Worm (Caenorhabditis elegans) whole organism, L4/young adult: Measurements from ENCODE around the gene F46H5.4.
A peak's percentile ranks its signal among the peaks of the same experiment; 100 is the strongest.

Experiments used
- W03F9.2 ChIP-seq: fragments of 150-350 bp; optimal IDR thresholded peaks from 2 replicates; lab custom pipeline; 2014; ENCODE audit warnings: missing biosample characterization, missing genetic modification characterization
- dao-5 ChIP-seq: sonication (generic microtip); optimal IDR thresholded peaks from 2 replicates; lab custom pipeline; 2016; ENCODE audit warnings: missing genotype, missing genetic modification characterization, moderate library complexity, missing compliant biosample characterization
- him-1 ChIP-seq: sonication (generic microtip); optimal IDR thresholded peaks from 2 replicates; lab custom pipeline; 2016; ENCODE audit warnings: missing genotype, missing genetic modification reagents, missing genetic modification characterization, missing compliant biosample characterization

The F46H5.4 gene

DNA sequence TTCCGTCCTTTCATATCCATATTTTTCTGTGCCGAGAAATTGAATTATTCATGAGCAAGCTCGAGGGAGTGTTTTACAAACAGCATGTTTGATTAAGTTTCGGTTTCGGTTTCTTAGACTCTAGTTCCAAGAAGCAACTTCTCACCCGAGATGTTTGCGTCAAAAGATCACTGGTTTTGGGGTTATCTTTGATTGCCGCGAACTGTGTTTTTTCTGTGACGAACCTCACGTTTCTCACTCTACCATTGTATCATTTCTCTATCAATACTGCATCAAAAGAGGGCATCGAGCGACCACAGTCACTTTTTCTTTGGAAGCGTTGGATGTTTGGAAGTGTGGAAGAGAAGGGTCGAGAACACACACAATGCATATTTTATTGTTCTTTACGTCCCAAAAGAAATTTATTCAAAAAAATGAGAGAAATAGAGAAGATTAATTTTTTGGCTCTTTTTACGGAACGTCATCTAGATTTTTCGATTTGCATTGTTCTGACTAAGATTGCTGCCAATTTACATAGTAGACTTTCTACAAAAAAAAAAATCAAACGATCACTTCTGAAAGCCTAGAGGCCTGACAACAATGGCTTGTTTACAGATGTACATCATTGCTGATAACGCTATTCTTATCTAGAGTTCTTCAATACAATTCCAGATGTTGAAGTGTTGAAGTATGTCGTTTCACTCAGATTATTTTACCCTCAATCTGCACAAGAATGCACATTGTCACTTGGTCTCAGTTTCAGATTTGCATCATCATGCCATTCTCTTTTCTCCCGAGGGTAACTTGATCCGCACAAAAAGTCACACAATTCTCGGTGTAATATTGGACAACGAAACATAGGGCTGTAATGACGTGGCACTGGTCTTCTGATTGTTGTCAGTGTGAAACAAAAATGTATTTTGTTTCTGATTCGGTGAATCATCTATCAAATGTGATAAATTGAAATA is 21.0 kb downstream of the F46H5.4 start:
- no peak for TF ChIP-seq him-1 (tag; lab: Kevin White, UChicago)
- TF ChIP-seq W03F9.2 (tag; lab: Kevin White, UChicago): no peak
- no peak for TF ChIP-seq dao-5 (tag; lab: Kevin White, UChicago)

DNA sequence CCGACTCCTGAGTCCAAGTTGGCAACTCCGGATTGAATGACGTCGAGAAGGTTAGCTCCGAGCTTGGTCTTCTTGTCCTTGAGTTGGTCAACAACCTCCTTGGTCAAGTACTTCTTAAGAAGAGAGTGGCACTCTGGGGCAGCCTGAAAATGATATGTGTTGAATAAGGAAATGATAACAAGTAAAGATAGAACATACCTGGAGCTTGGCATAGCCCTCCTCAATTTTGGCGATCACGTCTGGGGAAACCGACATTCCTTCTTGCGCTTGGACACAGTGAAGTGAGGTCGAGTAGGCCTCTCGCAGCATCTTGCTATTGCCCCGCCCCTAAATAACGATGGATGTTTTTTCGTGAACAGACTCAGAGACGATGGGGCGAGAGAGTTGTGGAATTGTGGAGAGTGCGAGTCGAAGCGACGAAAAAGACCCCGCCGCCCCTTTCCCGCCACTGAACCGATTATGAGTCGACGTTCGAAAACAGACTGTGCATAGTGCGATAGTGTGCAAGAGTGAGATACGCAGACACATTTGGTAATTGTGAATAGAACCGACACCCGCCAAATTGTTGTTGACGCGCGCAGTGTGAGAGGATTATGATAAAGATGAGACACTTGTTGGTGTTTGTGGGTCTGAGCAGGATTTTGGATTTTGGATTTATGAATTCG is 22.1 kb downstream of the F46H5.4 start:
- no peak for TF ChIP-seq dao-5 (tag; lab: Kevin White, UChicago)
- peak; percentile 47 for TF ChIP-seq him-1 (tag; lab: Kevin White, UChicago)
- no peak for TF ChIP-seq W03F9.2 (tag; lab: Kevin White, UChicago)

DNA sequence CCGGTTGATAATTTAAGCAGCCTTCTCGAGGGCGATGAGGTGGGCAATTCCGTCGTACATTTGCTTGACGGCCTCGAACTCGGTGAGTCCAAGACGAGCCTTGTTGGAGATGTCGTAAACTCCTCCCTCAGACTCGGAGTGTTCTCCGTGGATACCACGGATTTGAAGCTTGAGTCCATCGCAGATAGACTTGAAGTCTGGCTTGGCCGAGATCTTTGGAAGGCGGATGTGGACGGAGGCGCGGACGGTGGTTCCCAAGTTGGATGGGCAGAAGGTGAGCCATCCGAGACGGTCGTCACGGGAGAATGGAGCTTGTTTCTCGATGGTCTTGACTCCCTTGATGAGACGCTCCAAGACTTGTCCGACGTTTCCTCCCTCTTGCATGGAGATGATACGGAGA is 23.5 kb downstream of the F46H5.4 start:
- TF ChIP-seq him-1 (tag; lab: Kevin White, UChicago) (no peak), dao-5 (tag; lab: Kevin White, UChicago) (no peak), W03F9.2 (tag; lab: Kevin White, UChicago) (no peak)

DNA sequence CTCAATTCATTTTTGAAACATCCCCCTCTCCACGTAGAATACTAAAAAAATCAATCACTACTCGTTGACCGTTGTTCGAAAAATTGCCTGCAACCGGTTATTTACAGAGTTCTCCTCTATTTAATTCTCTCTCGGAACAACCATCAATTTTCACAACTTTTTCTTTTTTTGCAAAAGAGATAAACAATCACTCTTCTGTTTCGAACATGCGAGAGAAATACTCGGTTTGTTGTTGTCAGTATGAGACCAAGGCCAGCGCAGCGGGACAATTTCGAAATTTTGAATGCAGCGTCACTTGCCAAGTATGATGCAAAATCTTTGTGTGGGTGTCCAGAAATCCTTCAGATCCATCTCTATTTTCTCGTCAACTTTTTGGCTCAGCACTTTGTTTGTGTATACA is 24.1 kb downstream of the F46H5.4 start:
- TF ChIP-seq W03F9.2 (tag; lab: Kevin White, UChicago) (no peak), dao-5 (tag; lab: Kevin White, UChicago) (no peak), him-1 (tag; lab: Kevin White, UChicago) (peak; percentile 6)

DNA sequence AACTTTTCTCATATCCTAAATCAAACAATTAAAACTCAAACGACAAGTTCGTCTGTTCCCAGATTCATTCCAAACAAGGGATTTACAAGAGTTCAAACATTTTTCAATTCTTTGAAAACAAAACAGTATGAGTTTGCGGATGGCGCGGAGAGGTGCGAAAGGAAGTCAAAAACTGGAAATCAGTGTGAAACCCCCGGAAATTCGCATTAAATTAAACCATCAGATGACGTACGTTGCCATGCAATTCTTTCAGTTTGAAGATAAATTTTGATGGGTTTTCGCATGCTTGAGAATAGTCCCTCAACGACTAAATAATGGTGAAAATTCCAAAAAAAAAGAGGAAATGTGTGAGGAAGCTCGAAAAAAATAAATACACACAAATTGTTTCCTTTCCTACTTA is 25.1 kb downstream of the F46H5.4 start:
- TF ChIP-seq dao-5 (tag; lab: Kevin White, UChicago) (no peak), W03F9.2 (tag; lab: Kevin White, UChicago) (no peak), him-1 (tag; lab: Kevin White, UChicago) (no peak)

DNA sequence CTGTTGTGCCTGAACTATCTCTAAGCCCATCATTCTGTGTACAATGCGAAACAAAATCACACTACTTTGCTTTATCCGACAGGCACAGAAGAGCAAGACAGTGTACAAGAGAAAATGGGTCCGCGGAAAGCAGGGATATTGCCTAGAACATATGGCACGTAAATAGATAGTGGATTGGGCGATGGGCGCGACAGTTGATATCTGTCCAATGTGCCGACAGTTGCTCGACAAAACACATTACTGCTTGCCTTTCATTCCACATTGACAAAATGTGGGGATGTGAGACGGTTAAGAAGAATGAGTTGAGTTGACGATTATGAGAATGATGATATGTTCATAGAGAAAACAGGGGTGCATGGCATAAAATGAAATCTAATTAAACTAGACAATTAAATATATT is 29.4 kb downstream of the F46H5.4 start:
- TF ChIP-seq him-1 (tag; lab: Kevin White, UChicago): no peak
- no peak for TF ChIP-seq dao-5 (tag; lab: Kevin White, UChicago)
- TF ChIP-seq W03F9.2 (tag; lab: Kevin White, UChicago): no peak

DNA sequence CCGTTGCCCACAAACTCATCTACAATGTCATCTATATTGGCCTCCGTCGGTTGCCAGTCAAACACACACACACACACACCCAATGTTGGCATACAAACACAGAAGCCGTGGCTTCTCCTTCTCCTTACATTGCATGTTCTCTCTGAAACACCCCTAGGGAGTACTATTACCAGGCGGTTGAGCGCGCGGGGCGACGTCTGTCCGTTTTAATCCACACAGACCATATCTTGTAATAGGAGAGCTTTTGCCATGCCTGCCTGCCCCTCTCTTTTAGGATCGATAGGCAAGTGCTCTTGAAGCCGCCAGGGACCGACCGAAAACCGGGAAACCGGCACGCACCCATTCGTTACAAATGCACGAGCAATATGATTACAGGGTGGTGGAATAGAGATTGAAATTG is 29.9 kb downstream of the F46H5.4 start:
- TF ChIP-seq dao-5 (tag; lab: Kevin White, UChicago) (no peak), him-1 (tag; lab: Kevin White, UChicago) (peak; percentile 7), W03F9.2 (tag; lab: Kevin White, UChicago) (no peak)

DNA sequence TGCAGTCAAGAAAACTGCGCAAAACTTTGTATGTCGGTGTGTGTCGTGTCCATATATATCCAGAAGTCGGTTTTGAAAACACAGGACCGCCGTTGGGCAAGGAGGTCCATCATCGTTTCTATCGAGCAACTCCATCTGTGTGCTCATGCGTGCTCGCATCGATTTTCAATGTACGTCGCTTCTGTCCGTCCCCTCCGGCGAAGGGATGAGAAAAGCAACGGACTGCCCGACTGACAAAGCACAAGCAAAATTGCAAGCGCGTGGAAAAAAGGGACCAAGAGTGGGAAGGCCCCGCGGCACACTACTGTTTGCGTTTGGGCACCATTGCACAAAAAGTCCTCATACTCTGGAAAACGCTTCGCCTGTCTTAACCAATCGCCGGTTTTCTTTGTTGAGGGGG is 32.0 kb downstream of the F46H5.4 start:
- TF ChIP-seq him-1 (tag; lab: Kevin White, UChicago) (peak; percentile 49), W03F9.2 (tag; lab: Kevin White, UChicago) (no peak)

DNA sequence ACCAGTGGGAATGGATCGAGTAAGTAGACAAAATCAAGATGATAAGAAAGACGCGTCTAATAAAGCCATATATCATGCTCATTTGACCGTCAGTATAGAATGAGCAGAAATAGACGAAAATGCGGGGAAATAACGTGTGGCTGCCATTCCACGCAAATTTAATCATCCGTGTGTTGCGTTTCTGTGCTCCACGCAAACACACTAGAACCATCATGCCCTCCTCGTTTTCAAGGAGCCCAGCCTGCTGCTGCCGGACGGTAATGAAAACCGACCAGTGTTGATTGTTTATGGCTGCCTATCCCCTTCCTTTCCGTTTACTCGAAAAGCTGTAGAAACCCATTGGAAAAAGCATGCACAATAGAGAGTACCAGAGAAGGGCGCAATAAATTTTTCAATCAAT is 34.2 kb downstream of the F46H5.4 start:
- TF ChIP-seq him-1 (tag; lab: Kevin White, UChicago) (no peak), W03F9.2 (tag; lab: Kevin White, UChicago) (no peak), dao-5 (tag; lab: Kevin White, UChicago) (no peak)

DNA sequence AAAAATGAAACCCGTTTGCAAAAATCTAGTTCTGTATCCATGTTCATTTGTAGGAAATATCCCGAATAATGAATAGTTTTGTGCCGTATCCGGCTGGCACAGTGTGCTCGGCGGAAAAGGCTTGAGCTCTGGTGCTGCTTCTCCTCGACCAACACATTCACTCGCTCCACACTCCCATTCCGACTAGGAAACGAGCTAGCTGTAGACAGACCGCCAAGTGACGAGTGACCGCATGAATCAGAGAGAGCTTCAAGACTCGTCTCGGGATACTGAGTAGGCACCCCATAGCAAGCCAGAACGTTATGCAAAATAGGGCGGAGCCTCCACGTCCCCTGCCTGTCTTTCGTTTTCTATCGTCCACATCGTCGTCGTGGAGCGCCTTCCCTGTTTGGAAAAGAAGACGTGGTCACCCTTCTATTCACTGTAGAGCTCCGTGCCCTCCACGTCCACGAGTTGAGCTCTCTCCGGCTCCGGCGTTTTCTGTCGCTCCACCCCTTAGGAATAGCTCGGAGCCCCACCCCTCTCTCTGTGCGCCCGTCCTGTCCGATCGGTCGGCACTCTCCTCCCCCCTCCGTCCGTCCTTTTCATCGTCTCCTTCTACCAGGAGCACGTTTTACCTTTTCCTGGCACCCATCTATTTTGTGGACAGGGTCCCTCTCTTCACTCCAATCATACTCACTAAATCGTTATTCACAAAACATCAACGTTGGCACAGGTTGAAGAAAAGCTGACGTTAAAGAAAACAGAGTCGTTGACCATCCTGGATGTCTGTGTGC is 36.5 kb downstream of the F46H5.4 start, which contains the start of gene syd-9:
Gene syd-9, plus strand, starts transcription at position 394 of the 776 bp plus-strand sequence.
- TF ChIP-seq dao-5 (tag; lab: Kevin White, UChicago) (no peak), W03F9.2 (tag; lab: Kevin White, UChicago) (no peak)

DNA sequence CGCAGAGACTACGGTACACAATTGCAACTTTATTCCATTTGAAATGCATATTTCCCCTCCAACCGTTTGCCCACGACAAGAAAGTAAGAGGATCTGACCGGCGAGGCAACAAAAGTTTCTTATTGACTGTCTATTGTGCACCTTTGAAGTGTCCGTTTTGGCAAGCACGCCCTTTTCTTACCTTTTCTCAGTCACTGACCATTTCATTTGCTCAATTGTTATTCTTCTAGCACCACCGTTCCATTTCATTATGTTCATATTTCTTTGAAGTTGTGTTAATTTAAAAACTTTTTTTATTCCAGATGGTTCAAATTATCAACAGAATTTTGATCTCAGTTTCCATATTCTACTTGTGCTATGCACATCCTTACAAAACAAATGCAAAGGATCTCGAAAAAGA is 43.0 kb downstream of the F46H5.4 start, which contains the start of gene spp-22:
Gene spp-22, plus strand, starts transcription at position 301 of the 400 bp plus-strand sequence.
- TF ChIP-seq W03F9.2 (tag; lab: Kevin White, UChicago) (no peak), him-1 (tag; lab: Kevin White, UChicago) (no peak), dao-5 (tag; lab: Kevin White, UChicago) (no peak)

DNA sequence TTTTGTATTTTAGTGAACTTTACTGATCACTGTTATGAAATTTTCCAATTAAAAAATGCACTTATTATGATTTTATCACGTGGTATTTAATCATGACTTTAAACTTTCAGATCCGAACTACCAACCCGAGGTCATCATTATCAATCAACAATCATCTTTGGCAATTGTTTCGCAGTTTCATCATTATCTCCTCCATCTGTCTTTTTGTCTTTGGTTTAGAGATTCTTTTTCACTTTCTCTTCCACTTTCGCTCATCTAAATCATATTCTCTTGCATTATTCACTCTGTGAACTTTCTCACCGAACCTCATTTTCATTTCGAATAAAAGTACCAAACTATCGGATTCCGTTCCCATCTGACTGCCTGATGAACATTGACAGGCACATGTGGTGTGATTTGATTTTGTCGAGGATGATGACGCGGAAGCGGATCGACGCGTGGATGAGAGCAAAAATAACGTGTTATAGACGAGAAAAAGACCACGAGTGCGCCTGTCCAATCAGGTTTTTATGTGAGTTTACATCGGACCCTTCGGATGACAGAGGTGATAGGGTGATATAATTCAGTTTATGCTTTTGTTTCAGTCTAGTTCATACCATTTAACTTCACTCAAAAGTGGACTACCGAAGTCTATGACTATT is 43.8 kb downstream of the F46H5.4 start:
- TF ChIP-seq dao-5 (tag; lab: Kevin White, UChicago) (no peak), W03F9.2 (tag; lab: Kevin White, UChicago) (no peak), him-1 (tag; lab: Kevin White, UChicago) (no peak)
